Worm (Caenorhabditis elegans) whole organism, young adult: ENCODE data around the gene vps-36.

ENCODE experiments used
- F23B12.7 ChIP-seq: sonication (generic microtip); optimal IDR thresholded peaks from 2 replicates; lab custom pipeline; 2017; ENCODE audit warnings: missing genetic modification characterization, mild to moderate bottlenecking, missing compliant biosample characterization, antibody characterized with exemption, moderate library complexity; ENCODE audit not compliant: insufficient read depth
- T26A5.8 ChIP-seq: sonication (generic microtip); optimal IDR thresholded peaks from 2 replicates; lab custom pipeline; 2016; ENCODE audit warnings: missing genetic modification characterization, missing compliant biosample characterization
- attf-3 ChIP-seq: fragments of 200-800 bp; sonication (Bioruptor generic); conservative IDR thresholded peaks from 2 replicates; pipeline ENCODE4 v1.3.6; 2022; ENCODE audit warnings: missing genetic modification reagents, missing genetic modification characterization, missing compliant biosample characterization
- dpff-1 ChIP-seq: sonication (generic microtip); optimal IDR thresholded peaks from 2 replicates; lab custom pipeline; 2017; ENCODE audit warnings: mild to moderate bottlenecking, missing genetic modification characterization, missing compliant biosample characterization
- mxl-1 ChIP-seq: sonication (generic microtip); optimal IDR thresholded peaks from 2 replicates; lab custom pipeline; 2016; ENCODE audit warnings: missing genetic modification characterization, missing compliant biosample characterization
- pha-4 ChIP-seq: fragments of 150-350 bp; sonication (generic microtip); optimal IDR thresholded peaks from 2 replicates; lab custom pipeline; 2014; ENCODE audit warnings: missing biosample characterization, missing genetic modification reagents, missing genetic modification characterization
- snpc-4 ChIP-seq, 5 experiments: fragments of 150-350 bp in 1 of 5; sonication (generic microtip) in 4 of 5; optimal IDR thresholded peaks; 2 replicates each; lab custom pipeline; 2014 to 2018; ENCODE audit warnings: missing genetic modification characterization in 5 of 5, missing biosample characterization in 3 of 5, antibody characterized with exemption in 2 of 5, mild to moderate bottlenecking in 2 of 5, missing compliant biosample characterization in 2 of 5, missing genotype in 2 of 5, moderate library complexity in 2 of 5, missing genetic modification reagents in 1 of 5
- somi-1 ChIP-seq: fragments of 200-800 bp; sonication (Bioruptor generic); optimal IDR thresholded peaks from 2 replicates; lab custom pipeline; 2018; ENCODE audit warnings: mild to moderate bottlenecking, missing genetic modification characterization, missing compliant biosample characterization
- unc-62 ChIP-seq: fragments of 150-350 bp; optimal IDR thresholded peaks from 2 replicates; lab custom pipeline; 2014; ENCODE audit warnings: missing biosample characterization, missing genetic modification reagents, missing genetic modification characterization

DNA sequence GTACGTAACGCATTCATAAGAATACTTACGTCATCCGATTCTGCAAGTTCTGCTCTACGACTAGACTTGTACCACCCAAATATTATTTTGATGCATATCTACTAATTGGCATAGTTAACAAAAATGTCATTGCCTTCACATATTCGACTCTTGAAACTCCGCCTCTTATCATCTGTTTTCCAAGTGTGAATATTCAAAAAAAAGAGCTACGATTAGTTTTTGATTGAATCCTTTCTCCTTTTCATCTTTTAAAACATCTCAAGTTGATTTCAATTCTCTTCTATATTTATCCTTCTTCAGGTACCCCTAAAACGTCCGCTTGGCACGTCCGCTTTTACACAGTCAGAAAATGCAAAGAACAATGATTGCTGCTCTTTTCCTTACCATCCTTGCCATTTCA is 12.5 kb downstream of the vps-36 start, which contains the start of gene F17C11.2:
- TF ChIP-seq F23B12.7 (tag; lab: Kevin White, UChicago) (no peak), unc-62 (GFP tag; lab: Kevin White, UChicago) (no peak), snpc-4 (GFP tag; optimal IDR thresholded peaks at IDR 0.05; lab: Kevin White, UChicago) (no peak), snpc-4 (tag; optimal IDR thresholded peaks at IDR 0.05; lab: Kevin White, UChicago) (no peak), somi-1 (GFP tag; lab: Kevin White, UChicago) (no peak), dpff-1 (no peak), attf-3 (GFP tag; lab: Robert Waterston, UW) (no peak), pha-4 (tag; lab: Kevin White, UChicago) (no peak), mxl-1 (tag; lab: Kevin White, UChicago) (no peak), T26A5.8 (tag; lab: Kevin White, UChicago) (no peak)
